Worm (Caenorhabditis elegans) whole organism, midembryonic: ENCODE data around the gene F46C3.7.

Experiments used
- T22C8.4 ChIP-seq: fragments of 200-800 bp; sonication (Bioruptor generic); IDR thresholded peaks from 2 replicates; pipeline ENCODE4 v1.3.6; 2022; ENCODE audit warnings: missing genetic modification characterization, missing compliant biosample characterization
- cog-1 ChIP-seq: sonication (generic microtip); optimal IDR thresholded peaks from 2 replicates; lab custom pipeline; 2016; ENCODE audit warnings: missing genetic modification characterization, missing compliant biosample characterization
- flt-1 ChIP-seq: fragments of 200-800 bp; sonication (Bioruptor generic); IDR thresholded peaks from 2 replicates; pipeline ENCODE4 v1.3.6; 2022; ENCODE audit warnings: missing genetic modification characterization, missing compliant biosample characterization
- med-1 ChIP-seq: sonication (generic microtip); optimal IDR thresholded peaks from 2 replicates; lab custom pipeline; 2017; ENCODE audit warnings: missing genetic modification characterization, mild to moderate bottlenecking, missing compliant biosample characterization, antibody characterized with exemption, missing genetic modification reagents; ENCODE audit not compliant: insufficient read depth
- ref-1 ChIP-seq: fragments of 200-800 bp; sonication (Bioruptor generic); conservative IDR thresholded peaks from 2 replicates; pipeline ENCODE4 v1.3.6; 2022; ENCODE audit warnings: missing genetic modification reagents, missing genetic modification characterization, missing compliant biosample characterization

- no peak for TF ChIP-seq med-1 (GFP tag; lab: Kevin White, UChicago)
- no peak for TF ChIP-seq flt-1 (GFP tag; lab: Robert Waterston, UW)
- no peak for TF ChIP-seq cog-1
- no peak for TF ChIP-seq T22C8.4 (GFP tag; lab: Robert Waterston, UW)
- TF ChIP-seq ref-1 (GFP tag; lab: Robert Waterston, UW), result no peak
Observed at ce11 chrX:11456665-11457064, 16.8 kb downstream of the F46C3.7 start.
